Worm (Caenorhabditis elegans) whole organism, L1 larva: Measurements from ENCODE around the gene sca-1.

Experiments used
- C04F5.9 ChIP-seq: sonication (generic microtip); optimal IDR thresholded peaks from 2 replicates; lab custom pipeline; 2016; ENCODE audit warnings: missing genetic modification characterization, missing compliant biosample characterization
- C16A3.4 ChIP-seq: fragments of 150-350 bp; optimal IDR thresholded peaks from 2 replicates; lab custom pipeline; 2014; ENCODE audit warnings: missing biosample characterization, missing genetic modification characterization
- C34B4.2 ChIP-seq: sonication (generic microtip); optimal IDR thresholded peaks from 2 replicates; lab custom pipeline; 2017; ENCODE audit warnings: mild to moderate bottlenecking, missing genetic modification characterization, missing compliant biosample characterization
- F16B12.6 ChIP-seq: fragments of 150-350 bp; optimal IDR thresholded peaks from 2 replicates; lab custom pipeline; 2014; ENCODE audit warnings: missing biosample characterization, missing genetic modification characterization
- Y116A8C.19 ChIP-seq: sonication (generic microtip); optimal IDR thresholded peaks from 2 replicates; lab custom pipeline; 2016; ENCODE audit warnings: missing compliant biosample characterization, missing genetic modification characterization, borderline replicate concordance
- aha-1 ChIP-seq: fragments of 150-350 bp; optimal IDR thresholded peaks from 2 replicates; lab custom pipeline; 2014; ENCODE audit warnings: missing biosample characterization, missing genetic modification characterization
- alr-1 ChIP-seq: fragments of 200-800 bp; sonication (Bioruptor generic); optimal IDR thresholded peaks from 2 replicates; lab custom pipeline; 2018; ENCODE audit warnings: borderline replicate concordance, mild to moderate bottlenecking, missing genetic modification characterization, missing compliant biosample characterization
- aly-2 ChIP-seq: fragments of 150-350 bp; optimal IDR thresholded peaks from 2 replicates; lab custom pipeline; 2014; ENCODE audit warnings: missing biosample characterization, missing genetic modification characterization
- ama-1 ChIP-seq: fragments of 150-350 bp; optimal IDR thresholded peaks from 2 replicates; lab custom pipeline; 2014
- ceh-63 ChIP-seq: fragments of 200-800 bp; sonication (Bioruptor generic); optimal IDR thresholded peaks from 2 replicates; lab custom pipeline; 2018; ENCODE audit warnings: mild to moderate bottlenecking, missing genetic modification characterization, missing compliant biosample characterization
- ceh-82 ChIP-seq, 3 experiments: fragments of 150-350 bp in 1 of 3; sonication (generic microtip) in 2 of 3; optimal IDR thresholded peaks; 2 replicates each; lab custom pipeline; 2014 to 2017; ENCODE audit warnings: missing biosample characterization in 3 of 3, missing genetic modification characterization in 3 of 3
- ceh-88 ChIP-seq: fragments of 200-800 bp; sonication (Bioruptor generic); IDR thresholded peaks from 2 replicates; pipeline ENCODE4 v1.3.6; 2022; ENCODE audit warnings: missing genetic modification characterization, missing compliant biosample characterization
- dsc-1 ChIP-seq: sonication (generic microtip); optimal IDR thresholded peaks from 2 replicates; lab custom pipeline; 2016; ENCODE audit warnings: mild to moderate bottlenecking, missing genetic modification characterization, missing compliant biosample characterization
- egl-13 ChIP-seq: sonication (generic microtip); optimal IDR thresholded peaks from 2 replicates; lab custom pipeline; 2016; ENCODE audit warnings: missing genotype, missing genetic modification reagents, missing genetic modification characterization, missing compliant biosample characterization
- egl-27 ChIP-seq, 2 experiments: fragments of 150-350 bp in 1 of 2; sonication (generic microtip); optimal IDR thresholded peaks; 3 replicates each; lab custom pipeline; 2017 to 2018; ENCODE audit warnings: missing biosample characterization in 2 of 2, missing genetic modification characterization in 2 of 2, missing genetic modification reagents in 2 of 2
- ets-5 ChIP-seq: fragments of 200-800 bp; sonication (Bioruptor generic); IDR thresholded peaks from 2 replicates; pipeline ENCODE4 v1.3.6; 2022; ENCODE audit warnings: missing genetic modification characterization, missing compliant biosample characterization
- fos-1 ChIP-seq: fragments of 150-350 bp; optimal IDR thresholded peaks from 2 replicates; lab custom pipeline; 2014; ENCODE audit warnings: missing biosample characterization, missing genetic modification characterization
- grh-1 ChIP-seq: fragments of 200-800 bp; sonication (Bioruptor generic); IDR thresholded peaks from 2 replicates; pipeline ENCODE4 v1.3.6; 2022; ENCODE audit warnings: missing genetic modification reagents, missing genetic modification characterization, missing compliant biosample characterization
- irx-1 ChIP-seq: sonication (generic microtip); optimal IDR thresholded peaks from 2 replicates; lab custom pipeline; 2016; ENCODE audit warnings: missing genetic modification characterization, missing compliant biosample characterization
- jun-1 ChIP-seq: fragments of 150-350 bp; optimal IDR thresholded peaks from 2 replicates; lab custom pipeline; 2014; ENCODE audit warnings: missing biosample characterization, missing genetic modification reagents, missing genetic modification characterization
- lin-13 ChIP-seq: fragments of 150-350 bp; optimal IDR thresholded peaks from 2 replicates; lab custom pipeline; 2014; ENCODE audit warnings: missing biosample characterization, missing genetic modification reagents, missing genetic modification characterization
- lin-35 ChIP-seq, 2 experiments: fragments of 150-350 bp; optimal IDR thresholded peaks; 2 replicates each; lab custom pipeline; 2014; ENCODE audit warnings: missing biosample characterization in 2 of 2, missing genetic modification characterization in 2 of 2, missing genetic modification reagents in 2 of 2
- lin-39 ChIP-seq: fragments of 150-350 bp; optimal IDR thresholded peaks from 2 replicates; lab custom pipeline; 2014; ENCODE audit warnings: missing biosample characterization, missing genetic modification reagents, missing genetic modification characterization
- mdl-1 ChIP-seq, 2 experiments: fragments of 150-350 bp; optimal IDR thresholded peaks; 2 replicates each; lab custom pipeline; 2014 to 2017; ENCODE audit warnings: missing biosample characterization in 2 of 2, missing genetic modification characterization in 2 of 2, inconsistent platforms in 1 of 2
- mef-2 ChIP-seq: fragments of 150-350 bp; optimal IDR thresholded peaks from 2 replicates; lab custom pipeline; 2014; ENCODE audit warnings: missing biosample characterization, missing genetic modification characterization
- mep-1 ChIP-seq: fragments of 150-350 bp; optimal IDR thresholded peaks from 2 replicates; lab custom pipeline; 2014; ENCODE audit warnings: missing biosample characterization, missing genetic modification characterization
- nhr-71 ChIP-seq: sonication (generic microtip); optimal IDR thresholded peaks from 2 replicates; lab custom pipeline; 2016; ENCODE audit warnings: mild to moderate bottlenecking, missing genetic modification characterization, moderate library complexity, missing compliant biosample characterization
- nhr-76 ChIP-seq: sonication (generic microtip); optimal IDR thresholded peaks from 2 replicates; lab custom pipeline; 2017; ENCODE audit warnings: missing biosample characterization, missing genetic modification characterization
- nhr-90 ChIP-seq: sonication (generic microtip); optimal IDR thresholded peaks from 2 replicates; lab custom pipeline; 2016; ENCODE audit warnings: mild to moderate bottlenecking, missing genetic modification characterization, missing compliant biosample characterization; ENCODE audit not compliant: poor library complexity
- pax-3 ChIP-seq: fragments of 200-800 bp; sonication (Bioruptor generic); optimal IDR thresholded peaks from 2 replicates; lab custom pipeline; 2018; ENCODE audit warnings: mild to moderate bottlenecking, missing genetic modification characterization, moderate library complexity, missing compliant biosample characterization
- pqm-1 ChIP-seq: sonication (generic microtip); optimal IDR thresholded peaks from 3 replicates; lab custom pipeline; 2017; ENCODE audit warnings: missing biosample characterization, missing genetic modification characterization
- rnt-1 ChIP-seq: sonication (generic microtip); optimal IDR thresholded peaks from 2 replicates; lab custom pipeline; 2016; ENCODE audit warnings: mild to moderate bottlenecking, missing genetic modification characterization, moderate library complexity, missing compliant biosample characterization
- snpc-4 ChIP-seq: fragments of 150-350 bp; optimal IDR thresholded peaks from 2 replicates; lab custom pipeline; 2014; ENCODE audit warnings: missing biosample characterization, missing genetic modification characterization
- snu-23 ChIP-seq: sonication (generic microtip); optimal IDR thresholded peaks from 2 replicates; lab custom pipeline; 2016; ENCODE audit warnings: missing genetic modification characterization, missing compliant biosample characterization
- sox-4 ChIP-seq: sonication (generic microtip); optimal IDR thresholded peaks from 2 replicates; lab custom pipeline; 2016; ENCODE audit warnings: missing genetic modification characterization, missing compliant biosample characterization
- tlp-1 ChIP-seq: fragments of 150-350 bp; optimal IDR thresholded peaks from 2 replicates; lab custom pipeline; 2014; ENCODE audit warnings: missing biosample characterization, missing genetic modification characterization
- unc-130 ChIP-seq: fragments of 150-350 bp; optimal IDR thresholded peaks from 2 replicates; lab custom pipeline; 2017; ENCODE audit warnings: missing biosample characterization, missing genetic modification characterization, inconsistent platforms
- unc-30 ChIP-seq: sonication (generic microtip); optimal IDR thresholded peaks from 2 replicates; lab custom pipeline; 2017; ENCODE audit warnings: missing biosample characterization, missing genetic modification characterization
- unc-62 ChIP-seq: fragments of 150-350 bp; optimal IDR thresholded peaks from 2 replicates; lab custom pipeline; 2014; ENCODE audit warnings: missing biosample characterization, missing genetic modification reagents, missing genetic modification characterization
- xbp-1 ChIP-seq: sonication (generic microtip); optimal IDR thresholded peaks from 2 replicates; lab custom pipeline; 2016; ENCODE audit warnings: missing genetic modification characterization, missing compliant biosample characterization
- zag-1 ChIP-seq: fragments of 150-350 bp; optimal IDR thresholded peaks from 2 replicates; lab custom pipeline; 2014; ENCODE audit warnings: missing biosample characterization, missing genetic modification characterization
- zip-4 ChIP-seq: fragments of 200-800 bp; sonication (Bioruptor generic); optimal IDR thresholded peaks from 2 replicates; lab custom pipeline; 2018; ENCODE audit warnings: mild to moderate bottlenecking, missing genetic modification characterization, moderate library complexity, missing compliant biosample characterization
- ztf-11 ChIP-seq, 2 experiments: sonication (generic microtip); optimal IDR thresholded peaks; 2 replicates each; lab custom pipeline; 2016 to 2017; ENCODE audit warnings: missing genetic modification characterization in 2 of 2, missing biosample characterization in 1 of 2, missing compliant biosample characterization in 1 of 2
- ztf-4 ChIP-seq: fragments of 150-350 bp; optimal IDR thresholded peaks from 2 replicates; lab custom pipeline; 2014; ENCODE audit warnings: missing biosample characterization, missing genetic modification characterization

sca-1 gene

DNA sequence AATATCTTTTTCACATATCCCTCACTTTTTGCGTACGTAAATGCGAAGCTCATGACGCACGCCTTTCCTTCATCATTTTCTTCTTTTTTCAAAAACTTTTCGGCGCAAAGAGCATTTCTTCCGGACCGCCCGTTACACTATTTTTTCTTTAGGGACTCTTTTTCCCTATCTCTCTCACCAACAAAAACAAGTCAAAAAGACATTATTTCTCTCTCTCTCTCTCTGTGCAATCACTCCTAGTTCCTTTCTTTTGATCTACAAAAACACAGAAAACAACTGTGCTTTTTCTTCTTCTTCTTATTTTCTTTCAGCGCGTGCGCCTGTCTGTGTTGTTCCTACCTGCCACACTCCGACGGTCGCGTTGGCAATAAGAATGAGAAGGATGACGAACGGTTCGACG lies 605 bp downstream of the sca-1 start (continued):
- TF ChIP-seq alr-1 (tag; lab: Kevin White, UChicago) (no peak), grh-1 (GFP tag; lab: Robert Waterston, UW) (no peak), C04F5.9 (tag; lab: Kevin White, UChicago) (no peak), rnt-1 (tag; lab: Kevin White, UChicago) (peak; percentile 60), ceh-63 (GFP tag; lab: Kevin White, UChicago) (no peak), mdl-1 (tag; optimal IDR thresholded peaks at IDR 0.05; lab: Kevin White, UChicago) (no peak), ets-5 (GFP tag; lab: Robert Waterston, UW) (no peak), unc-30 (tag; lab: Kevin White, UChicago) (no peak), sox-4 (tag; lab: Kevin White, UChicago) (no peak), ceh-88 (GFP tag; lab: Robert Waterston, UW) (no peak), C34B4.2 (tag; lab: Kevin White, UChicago) (no peak), lin-13 (GFP tag; lab: Kevin White, UChicago) (peak; percentile 30), fos-1 (tag; lab: Kevin White, UChicago) (no peak), nhr-76 (tag; lab: Kevin White, UChicago) (no peak), snpc-4 (tag; lab: Kevin White, UChicago) (no peak), aha-1 (tag; lab: Kevin White, UChicago) (no peak), egl-27 (tag; optimal IDR thresholded peaks at IDR 0.05; lab: Kevin White, UChicago) (no peak), pax-3 (tag; lab: Kevin White, UChicago) (no peak), nhr-71 (tag; lab: Kevin White, UChicago) (peak; percentile 87), jun-1 (tag; lab: Kevin White, UChicago) (no peak), ztf-4 (peak; percentile 46), mep-1 (tag; lab: Kevin White, UChicago) (peak; percentile 33), ceh-82 (tag; optimal IDR thresholded peaks at IDR 0.05; lab: Kevin White, UChicago) (peak in 1 of 3 experiments; percentile 0), nhr-90 (tag; lab: Kevin White, UChicago) (no peak), snu-23 (peak; percentile 68), tlp-1 (tag; lab: Kevin White, UChicago) (no peak), zip-4 (no peak), egl-13 (tag; lab: Kevin White, UChicago) (no peak)
- TF ChIP-seq, all 84 proteins: peak for 22

DNA sequence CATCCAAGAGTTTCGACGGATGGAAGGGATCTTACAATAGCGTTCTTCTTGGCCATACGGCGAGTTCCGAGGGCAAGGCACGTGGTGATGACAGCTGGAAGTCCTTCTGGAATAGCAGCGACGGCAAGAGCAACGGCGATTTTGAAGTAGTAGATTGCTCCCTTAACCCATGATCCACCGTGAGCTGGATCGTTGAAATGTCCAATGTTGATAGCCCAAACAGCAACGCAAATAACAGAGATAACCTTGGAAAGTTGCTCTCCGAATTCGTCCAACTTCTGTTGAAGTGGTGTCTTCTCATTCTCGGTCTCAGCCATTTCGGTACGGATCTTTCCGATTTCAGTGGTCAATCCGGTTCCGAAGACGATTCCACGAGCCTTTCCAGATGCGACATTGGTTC lies 1.5 kb downstream of the sca-1 start:
- TF ChIP-seq xbp-1 (tag; lab: Kevin White, UChicago): no peak
- no peak for TF ChIP-seq C16A3.4
- TF ChIP-seq unc-62 (GFP tag; lab: Kevin White, UChicago): no peak
- peak; percentile 5 for TF ChIP-seq rnt-1 (tag; lab: Kevin White, UChicago)

DNA sequence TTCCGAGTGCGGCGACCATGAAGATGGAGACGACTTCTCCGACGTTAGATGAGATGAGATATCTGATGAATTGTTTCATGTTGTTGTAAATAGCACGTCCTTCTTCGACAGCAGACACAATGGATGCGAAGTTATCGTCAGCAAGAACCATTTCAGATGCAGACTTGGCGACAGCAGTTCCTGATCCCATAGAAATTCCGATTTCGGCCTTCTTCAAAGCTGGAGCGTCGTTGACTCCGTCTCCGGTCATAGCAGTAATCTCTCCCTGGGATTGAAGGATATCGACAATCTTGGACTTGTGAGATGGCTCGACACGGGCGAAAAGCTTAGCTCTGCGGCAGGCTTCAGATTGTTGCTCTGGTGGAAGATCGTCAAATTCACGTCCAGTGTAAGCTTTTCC lies 2.8 kb downstream of the sca-1 start:
- TF ChIP-seq snu-23: no peak
- no peak for TF ChIP-seq zag-1 (tag; lab: Kevin White, UChicago)
- no peak for TF ChIP-seq pqm-1 (tag; lab: Kevin White, UChicago)
- no peak for TF ChIP-seq unc-130 (tag; lab: Kevin White, UChicago)
- TF ChIP-seq aly-2 (tag; lab: Kevin White, UChicago): peak; percentile 18
- no peak for TF ChIP-seq lin-39 (tag; lab: Kevin White, UChicago)
- TF ChIP-seq rnt-1 (tag; lab: Kevin White, UChicago): no peak

DNA sequence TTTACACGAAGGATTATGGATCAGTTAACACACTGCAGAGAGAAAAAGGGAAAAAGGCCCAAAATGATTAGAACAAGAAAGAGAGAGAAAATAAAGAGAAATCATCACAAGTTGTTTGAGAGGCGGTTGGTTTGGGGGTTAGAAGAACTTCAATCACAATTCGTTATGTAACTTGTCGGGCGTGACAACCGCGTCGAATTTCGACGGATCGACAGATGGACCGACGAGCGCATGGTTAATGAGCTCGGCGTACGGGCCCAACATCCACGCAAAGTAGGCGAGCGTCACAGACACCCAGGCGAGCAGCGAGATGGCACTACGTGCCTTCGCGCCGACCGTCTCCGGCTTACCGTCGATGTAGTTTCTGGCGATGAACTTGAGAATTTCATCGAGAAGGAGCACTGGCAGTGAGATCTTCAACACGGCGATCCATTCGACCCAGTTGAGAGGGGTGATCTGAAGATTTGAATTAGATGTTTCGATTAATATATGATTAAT lies 3.8 kb downstream of the sca-1 start:
- TF ChIP-seq snpc-4 (tag; lab: Kevin White, UChicago): no peak
- TF ChIP-seq egl-27 (tag; optimal IDR thresholded peaks at IDR 0.05; lab: Kevin White, UChicago): no peak
- no peak for TF ChIP-seq pax-3 (tag; lab: Kevin White, UChicago)
- no peak for TF ChIP-seq ama-1
- no peak for TF ChIP-seq ets-5 (GFP tag; lab: Robert Waterston, UW)
- no peak for TF ChIP-seq ztf-4
- TF ChIP-seq Y116A8C.19 (tag; lab: Kevin White, UChicago): no peak
- TF ChIP-seq nhr-76 (tag; lab: Kevin White, UChicago): no peak
- no peak for TF ChIP-seq alr-1 (tag; lab: Kevin White, UChicago)
- no peak for TF ChIP-seq lin-35 (GFP tag; optimal IDR thresholded peaks at IDR 0.05; lab: Kevin White, UChicago)
- TF ChIP-seq egl-13 (tag; lab: Kevin White, UChicago): no peak
- TF ChIP-seq mef-2 (tag; lab: Kevin White, UChicago): no peak
- TF ChIP-seq irx-1 (tag; lab: Kevin White, UChicago): no peak
- no peak for TF ChIP-seq zip-4
- no peak for TF ChIP-seq dsc-1 (tag; lab: Kevin White, UChicago)
- TF ChIP-seq ztf-11 (tag; optimal IDR thresholded peaks at IDR 0.05; lab: Kevin White, UChicago): no peak
- no peak for TF ChIP-seq mdl-1 (tag; optimal IDR thresholded peaks at IDR 0.05; lab: Kevin White, UChicago)
- TF ChIP-seq grh-1 (GFP tag; lab: Robert Waterston, UW): no peak
- TF ChIP-seq F16B12.6 (tag; lab: Kevin White, UChicago): no peak
